Fruit fly (Drosophila melanogaster): ENCODE measurements around the gene CG5556.
A peak's percentile ranks its signal among the peaks of the same experiment; 100 is the strongest.

DNA sequence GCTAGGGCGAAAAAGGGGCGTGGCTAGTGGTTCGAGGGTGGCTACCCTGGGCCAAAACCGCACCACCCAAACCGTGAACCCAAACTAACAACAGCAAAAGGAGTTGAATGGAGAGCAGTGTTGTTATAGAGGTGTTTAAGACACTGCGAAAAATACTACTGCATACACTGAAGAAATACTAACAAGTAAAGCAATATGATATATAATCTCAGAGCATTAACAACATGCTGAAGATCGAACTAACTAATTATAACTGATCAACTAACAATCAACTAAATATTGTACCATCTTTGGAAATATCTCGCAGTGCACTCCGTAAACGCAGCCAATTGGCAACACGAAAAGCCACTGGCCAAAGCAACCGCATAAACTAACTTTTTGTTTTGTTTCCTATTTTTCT, 40.9 kb upstream of the CG5556 start:
- TF ChIP-seq Hr3 (GFP tag; optimal IDR thresholded peaks at IDR 0.05), result no peak
- TF ChIP-seq CG17328 (GFP tag; IDR thresholded peaks at IDR 0.05), result no peak
- TF ChIP-seq dysf (GFP tag; IDR thresholded peaks at IDR 0.05), result 0 out of 3 replicates have a peak, but pooled peaks have one; percentile 24
- no peak for TF ChIP-seq fd3F (GFP tag; optimal IDR thresholded peaks at IDR 0.05)
- no peak for TF ChIP-seq CG30431 (GFP tag; optimal IDR thresholded peaks at IDR 0.05)
- TF ChIP-seq CG33213 (GFP tag; optimal IDR thresholded peaks at IDR 0.05), result no peak

Data from whole organism, embryonic.